Fruit fly (Drosophila melanogaster) whole organism, pupa: ENCODE data around the gene CG7943.

Experiments
- CG10348 ChIP-seq: fragments of 200-800 bp; sonication (Bioruptor generic); IDR thresholded peaks from 2 replicates; pipeline ENCODE4 v1.3.6; 2022; ENCODE audit warnings: missing biosample characterization, missing genetic modification characterization
- CG14655 ChIP-seq: fragments of 200-800 bp; sonication (Bioruptor generic); optimal IDR thresholded peaks from 3 replicates; lab custom pipeline; 2017; ENCODE audit warnings: mild to moderate bottlenecking, missing biosample characterization, missing genetic modification reagents, missing genetic modification characterization
- CG17806 ChIP-seq: fragments of 200-800 bp; sonication (Bioruptor generic); optimal IDR thresholded peaks from 2 replicates; lab custom pipeline; 2018; ENCODE audit warnings: missing biosample characterization, mild to moderate bottlenecking, missing genetic modification characterization, moderate library complexity
- CG4496 ChIP-seq: fragments of 200-800 bp; sonication (Bioruptor generic); IDR thresholded peaks from 3 replicates; pipeline ENCODE4 v1.3.6; 2022; ENCODE audit warnings: missing biosample characterization, missing genetic modification characterization
- CG9948 ChIP-seq: fragments of 200-800 bp; sonication (Bioruptor generic); optimal IDR thresholded peaks from 2 replicates; lab custom pipeline; 2018; ENCODE audit warnings: missing biosample characterization, mild to moderate bottlenecking, missing genetic modification characterization, moderate library complexity
- D1 ChIP-seq: fragments of 200-800 bp; sonication (Bioruptor generic); optimal IDR thresholded peaks from 2 replicates; lab custom pipeline; 2018; ENCODE audit warnings: missing biosample characterization, mild to moderate bottlenecking, missing genetic modification characterization, moderate library complexity
- Pif1B ChIP-seq: fragments of 200-800 bp; sonication (Bioruptor generic); optimal IDR thresholded peaks from 3 replicates; lab custom pipeline; 2016; ENCODE audit warnings: missing biosample characterization, missing genetic modification characterization

dm6 chr3R:30061980-30062379, 15.7 kb downstream of the CG7943 start:
- no peak for TF ChIP-seq CG4496 (GFP tag; lab: Robert Waterston, UW)
- no peak for TF ChIP-seq CG14655 (GFP tag; lab: Kevin White, UChicago)
- TF ChIP-seq Pif1B (GFP tag; lab: Kevin White, UChicago) = no peak
- TF ChIP-seq D1 (tag; lab: Kevin White, UChicago) = no peak
- no peak for TF ChIP-seq CG10348 (GFP tag; lab: Robert Waterston, UW)
- no peak for TF ChIP-seq CG17806 (tag; lab: Kevin White, UChicago)
- no peak for TF ChIP-seq CG9948
